Fruit fly (Drosophila melanogaster): Measurements from ENCODE around the gene CG9782.

DNA sequence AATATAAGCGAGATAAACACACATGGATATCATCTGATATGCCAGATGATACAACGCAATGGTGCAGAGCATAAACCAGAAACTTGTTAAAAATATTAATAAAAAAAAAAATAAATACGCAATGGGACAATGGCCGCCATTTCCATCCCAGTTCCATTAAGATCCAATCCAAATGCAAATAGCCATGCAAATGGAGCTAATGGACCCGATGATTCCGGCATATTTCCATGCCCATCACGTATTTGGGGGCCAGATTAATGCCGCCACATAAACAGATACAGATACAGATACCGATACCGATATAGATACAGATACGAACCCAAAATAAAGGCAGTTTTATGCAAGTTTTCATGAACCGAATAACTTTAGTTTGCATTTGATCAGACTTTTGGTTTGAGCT, 2.1 kb upstream of the CG9782 start:
- TF ChIP-seq CG8119 (GFP tag; IDR thresholded peaks at IDR 0.05) (no peak), Smox (GFP tag; optimal IDR thresholded peaks at IDR 0.05) (no peak), Hr39 (GFP tag; optimal IDR thresholded peaks at IDR 0.05) (no peak), Gug (GFP tag; IDR thresholded peaks at IDR 0.05) (no peak), fkh (GFP tag; optimal IDR thresholded peaks at IDR 0.05) (no peak), CG6854 (GFP tag; optimal IDR thresholded peaks at IDR 0.05) (no peak), Lpt (GFP tag; optimal IDR thresholded peaks at IDR 0.05) (no peak), CG6792 (GFP tag; optimal IDR thresholded peaks at IDR 0.05) (no peak), pdm3 (GFP tag; optimal IDR thresholded peaks at IDR 0.05) (no peak)

Data from whole organism, prepupa.